Fruit fly (Drosophila melanogaster): ENCODE measurements around the gene CG11109.
A peak's percentile ranks its signal among the peaks of the same experiment; 100 is the strongest.

Gene CG11109

dm6 chr3L:22863367-22864078 is 8.5 kb upstream of the CG11109 start, which contains the start of gene CG33169:
TSS of gene CG33169 (plus strand) at chr3L:22863864.
- TF ChIP-seq topi (GFP tag; optimal IDR thresholded peaks at IDR 0.05) (peak; percentile 65), Ets96B (tag; optimal IDR thresholded peaks at IDR 0.05) (peak; percentile 21), salr (GFP tag; optimal IDR thresholded peaks at IDR 0.05) (peak in 1 of 2 experiments; percentile 63), Blimp-1 (GFP tag; optimal IDR thresholded peaks at IDR 0.05) (peak; percentile 41), Met (GFP tag; optimal IDR thresholded peaks at IDR 0.05) (peak; percentile 50), CG4318 (GFP tag; optimal IDR thresholded peaks at IDR 0.05) (no peak), acj6 (GFP tag; optimal IDR thresholded peaks at IDR 0.05) (peak; percentile 38), Hr38 (GFP tag; optimal IDR thresholded peaks at IDR 0.05) (no peak), Eip93F (GFP tag; optimal IDR thresholded peaks at IDR 0.05) (no peak), CG11762 (GFP tag; optimal IDR thresholded peaks at IDR 0.05; ENCODE audit: insufficient read depth) (no peak), CG10669 (GFP tag; optimal IDR thresholded peaks at IDR 0.05) (peak; percentile 26), CG6808 (GFP tag; optimal IDR thresholded peaks at IDR 0.05) (no peak), Sox102F (GFP tag; optimal IDR thresholded peaks at IDR 0.05) (peak; percentile 44), cyc (GFP tag; optimal IDR thresholded peaks at IDR 0.05) (peak; percentile 84), CG32006 (GFP tag; optimal IDR thresholded peaks at IDR 0.05) (peak; percentile 48), CG6854 (GFP tag; optimal IDR thresholded peaks at IDR 0.05) (peak; percentile 36), Lpt (GFP tag; optimal IDR thresholded peaks at IDR 0.05) (peak; percentile 49), fd85E (GFP tag; optimal IDR thresholded peaks at IDR 0.05) (no peak), CG3032 (tag; optimal IDR thresholded peaks at IDR 0.05) (peak; percentile 46), CG7368 (GFP tag; optimal IDR thresholded peaks at IDR 0.05) (peak; percentile 37), fd59A (GFP tag; optimal IDR thresholded peaks at IDR 0.05) (peak; percentile 23), esn (GFP tag; optimal IDR thresholded peaks at IDR 0.05) (peak; percentile 74), ss (GFP tag; optimal IDR thresholded peaks at IDR 0.05) (peak in 1 of 2 experiments; percentile 49), pdm3 (GFP tag; optimal IDR thresholded peaks at IDR 0.05) (peak; percentile 57), CG3919 (GFP tag; optimal IDR thresholded peaks at IDR 0.05) (peak; percentile 73), achi (GFP tag; optimal IDR thresholded peaks at IDR 0.05) (peak; percentile 96), Smox (GFP tag; optimal IDR thresholded peaks at IDR 0.05) (peak; percentile 36), Hr4 (GFP tag; optimal IDR thresholded peaks at IDR 0.05) (no peak), CG8319 (GFP tag; optimal IDR thresholded peaks at IDR 0.05) (peak; percentile 50), Eip78C (GFP tag) (peak; percentile 70), net (GFP tag; optimal IDR thresholded peaks at IDR 0.05) (peak; percentile 48), CG31627 (GFP tag; optimal IDR thresholded peaks at IDR 0.05) (peak; percentile 85), svp (GFP tag) (peak; percentile 82), fkh (GFP tag; optimal IDR thresholded peaks at IDR 0.05) (no peak), CG8119 (GFP tag; IDR thresholded peaks at IDR 0.05) (no peak), Sox15 (GFP tag; optimal IDR thresholded peaks at IDR 0.05) (peak; percentile 1), Hr39 (GFP tag; optimal IDR thresholded peaks at IDR 0.05) (peak; percentile 74), CG11902 (GFP tag; optimal IDR thresholded peaks at IDR 0.05) (peak; percentile 67), CG8632 (GFP tag; optimal IDR thresholded peaks at IDR 0.05) (no peak), vri (GFP tag; optimal IDR thresholded peaks at IDR 0.05) (peak; percentile 81), Eip75B (GFP tag; optimal IDR thresholded peaks at IDR 0.05) (peak; percentile 92), dac (GFP tag; optimal IDR thresholded peaks at IDR 0.05) (peak; percentile 18), Sox14 (GFP tag; optimal IDR thresholded peaks at IDR 0.05) (peak; percentile 77), CG34406 (GFP tag; optimal IDR thresholded peaks at IDR 0.05) (no peak), CG6163 (GFP tag; IDR thresholded peaks at IDR 0.05) (peak; percentile 73), OdsH (GFP tag; optimal IDR thresholded peaks at IDR 0.05) (peak; percentile 53), CG16779 (tag; optimal IDR thresholded peaks at IDR 0.05) (no peak), CG1621 (tag; optimal IDR thresholded peaks at IDR 0.05) (peak; percentile 95), CG11294 (GFP tag; IDR thresholded peaks at IDR 0.05) (0 out of 2 replicates have a peak, but pooled peaks have one; percentile 41), eg (GFP tag; IDR thresholded peaks at IDR 0.05) (peak; percentile 74), CG15336 (GFP tag; IDR thresholded peaks at IDR 0.05) (no peak)
